Worm (Caenorhabditis elegans) whole organism, mixed stage, embryonic: Measurements from ENCODE around the gene R11G1.2.

Experiments used
- mls-2 ChIP-seq: sonication (generic microtip); optimal IDR thresholded peaks from 2 replicates; lab custom pipeline; 2016; ENCODE audit warnings: mild to moderate bottlenecking, missing genetic modification characterization, moderate library complexity, missing compliant biosample characterization
- unc-39 ChIP-seq: fragments of 150-350 bp; optimal IDR thresholded peaks from 2 replicates; lab custom pipeline; 2014; ENCODE audit warnings: missing biosample characterization, missing genetic modification characterization
- unc-62 ChIP-seq: fragments of 150-350 bp; optimal IDR thresholded peaks from 2 replicates; lab custom pipeline; 2014; ENCODE audit warnings: missing biosample characterization, missing genetic modification reagents, missing genetic modification characterization

DNA sequence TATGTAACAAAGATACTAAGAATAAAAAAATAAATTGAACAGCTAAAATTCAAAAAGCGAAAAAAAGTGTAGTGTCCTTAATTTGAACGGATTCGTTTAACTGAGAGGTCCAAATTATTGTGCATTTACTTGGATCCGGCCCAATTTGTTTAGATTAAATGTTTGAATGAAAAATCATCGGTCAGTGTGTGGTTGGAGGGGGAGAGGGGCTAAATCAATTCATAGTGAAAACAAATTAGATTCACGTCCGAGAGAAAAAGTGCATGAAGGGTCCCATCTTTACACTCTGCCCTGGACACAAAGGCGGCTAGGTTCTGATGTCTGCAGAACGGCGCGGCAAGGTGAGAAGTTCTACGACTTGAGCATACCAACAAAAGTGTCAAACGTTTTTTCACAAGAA lies 31.6 kb upstream of the R11G1.2 start:
- TF ChIP-seq unc-39 (tag; lab: Kevin White, UChicago) (no peak), mls-2 (tag; lab: Kevin White, UChicago) (no peak), unc-62 (GFP tag; lab: Kevin White, UChicago) (no peak)
